Fruit fly (Drosophila melanogaster) whole organism, prepupa: ENCODE data around the gene CG33285.
A peak's percentile ranks its signal among the peaks of the same experiment; 100 is the strongest.

Source experiments
- Blimp-1 ChIP-seq: fragments of 200-800 bp; sonication (Bioruptor generic); optimal IDR thresholded peaks from 3 replicates; lab custom pipeline; 2017; ENCODE audit warnings: missing biosample characterization, missing genetic modification characterization, mild to moderate bottlenecking, moderate library complexity, missing genetic modification reagents
- CG10631 ChIP-seq: fragments of 200-800 bp; sonication (Bioruptor generic); optimal IDR thresholded peaks from 2 replicates; lab custom pipeline; 2016; ENCODE audit warnings: missing biosample characterization, missing genetic modification characterization
- CG10669 ChIP-seq: fragments of 200-800 bp; sonication (Bioruptor generic); optimal IDR thresholded peaks from 3 replicates; lab custom pipeline; 2018; ENCODE audit warnings: missing biosample characterization, mild to moderate bottlenecking, missing genetic modification characterization, moderate library complexity
- CG11294 ChIP-seq: fragments of 200-800 bp; sonication (Bioruptor generic); IDR thresholded peaks from 2 replicates; pipeline ENCODE4 v1.3.6; 2022; ENCODE audit warnings: missing biosample characterization, missing genetic modification characterization
- CG11762 ChIP-seq: fragments of 200-800 bp; sonication (Bioruptor generic); optimal IDR thresholded peaks from 3 replicates; lab custom pipeline; 2016; ENCODE audit warnings: missing biosample characterization, missing genetic modification characterization; ENCODE audit not compliant: insufficient read depth
- CG15336 ChIP-seq: fragments of 200-800 bp; sonication (Bioruptor generic); IDR thresholded peaks from 2 replicates; pipeline ENCODE4 v1.3.6; 2022; ENCODE audit warnings: missing biosample characterization, missing genetic modification characterization
- CG16779 ChIP-seq: fragments of 200-800 bp; sonication (Bioruptor generic); optimal IDR thresholded peaks from 3 replicates; lab custom pipeline; 2017; ENCODE audit warnings: missing biosample characterization, mild to moderate bottlenecking, missing genetic modification characterization
- CG3032 ChIP-seq: fragments of 200-800 bp; optimal IDR thresholded peaks from 2 replicates; lab custom pipeline; 2019; ENCODE audit warnings: missing biosample characterization, mild to moderate bottlenecking, missing genetic modification characterization, moderate library complexity
- CG32006 ChIP-seq: fragments of 200-800 bp; sonication (Bioruptor generic); optimal IDR thresholded peaks from 3 replicates; lab custom pipeline; 2017; ENCODE audit warnings: missing biosample characterization, mild to moderate bottlenecking, missing genetic modification characterization
- CG34406 ChIP-seq: fragments of 200-800 bp; sonication (Bioruptor generic); optimal IDR thresholded peaks from 3 replicates; lab custom pipeline; 2016; ENCODE audit warnings: missing biosample characterization, missing genetic modification characterization
- CG4318 ChIP-seq: fragments of 200-800 bp; sonication (Bioruptor generic); optimal IDR thresholded peaks from 3 replicates; lab custom pipeline; 2017; ENCODE audit warnings: missing biosample characterization, mild to moderate bottlenecking, missing genetic modification characterization
- CG6163 ChIP-seq: fragments of 200-800 bp; sonication (Bioruptor generic); IDR thresholded peaks from 3 replicates; pipeline ENCODE4 v1.3.6; 2022; ENCODE audit warnings: missing biosample characterization, missing genetic modification characterization
- CG6276 ChIP-seq: fragments of 200-800 bp; sonication (Bioruptor generic); optimal IDR thresholded peaks from 2 replicates; lab custom pipeline; 2017; ENCODE audit warnings: missing biosample characterization, mild to moderate bottlenecking, missing genetic modification characterization
- CG6792 ChIP-seq: fragments of 200-800 bp; sonication (Bioruptor generic); optimal IDR thresholded peaks from 3 replicates; lab custom pipeline; 2016; ENCODE audit warnings: missing biosample characterization, missing genetic modification characterization
- CG6808 ChIP-seq: fragments of 200-800 bp; sonication (Bioruptor generic); optimal IDR thresholded peaks from 3 replicates; lab custom pipeline; 2017; ENCODE audit warnings: missing biosample characterization, missing genetic modification characterization, mild to moderate bottlenecking, moderate library complexity, missing genetic modification reagents
- CG6854 ChIP-seq: fragments of 200-800 bp; sonication (Bioruptor generic); optimal IDR thresholded peaks from 2 replicates; lab custom pipeline; 2017; ENCODE audit warnings: missing biosample characterization, mild to moderate bottlenecking, missing genetic modification characterization
- CG7368 ChIP-seq: fragments of 200-800 bp; sonication (Bioruptor generic); optimal IDR thresholded peaks from 3 replicates; lab custom pipeline; 2016; ENCODE audit warnings: missing biosample characterization, missing genetic modification characterization
- CG8119 ChIP-seq: fragments of 200-800 bp; sonication (Bioruptor generic); IDR thresholded peaks from 3 replicates; pipeline ENCODE4 v1.3.6; 2022; ENCODE audit warnings: missing biosample characterization, missing genetic modification characterization
- CG8632 ChIP-seq: fragments of 200-800 bp; sonication (Bioruptor generic); optimal IDR thresholded peaks from 3 replicates; lab custom pipeline; 2016; ENCODE audit warnings: missing biosample characterization, missing genetic modification characterization
- CG9139 ChIP-seq: fragments of 200-800 bp; sonication (Bioruptor generic); optimal IDR thresholded peaks from 3 replicates; lab custom pipeline; 2017; ENCODE audit warnings: missing biosample characterization, mild to moderate bottlenecking, missing genetic modification characterization
- Eip75B ChIP-seq: fragments of 200-800 bp; sonication (Bioruptor generic); optimal IDR thresholded peaks from 3 replicates; lab custom pipeline; 2016; ENCODE audit warnings: missing biosample characterization, missing genetic modification characterization
- Eip93F ChIP-seq: fragments of 200-800 bp; sonication (Bioruptor generic); optimal IDR thresholded peaks from 2 replicates; lab custom pipeline; 2016; ENCODE audit warnings: missing biosample characterization, mild to moderate bottlenecking, missing genetic modification characterization
- Ets21C ChIP-seq: fragments of 200-800 bp; sonication (Bioruptor generic); optimal IDR thresholded peaks from 3 replicates; lab custom pipeline; 2016; ENCODE audit warnings: missing biosample characterization, missing genetic modification characterization
- Ets96B ChIP-seq: fragments of 200-800 bp; optimal IDR thresholded peaks from 2 replicates; lab custom pipeline; 2019; ENCODE audit warnings: missing biosample characterization, mild to moderate bottlenecking, missing genetic modification characterization, moderate library complexity
- Gug ChIP-seq: fragments of 200-800 bp; sonication (Bioruptor generic); IDR thresholded peaks from 2 replicates; pipeline ENCODE4 v1.3.6; 2022; ENCODE audit warnings: missing biosample characterization, missing genetic modification characterization
- Hr4 ChIP-seq: fragments of 200-800 bp; sonication (Bioruptor generic); optimal IDR thresholded peaks from 3 replicates; lab custom pipeline; 2016; ENCODE audit warnings: missing biosample characterization, missing genetic modification characterization
- Lpt ChIP-seq: fragments of 200-800 bp; sonication (Bioruptor generic); optimal IDR thresholded peaks from 3 replicates; lab custom pipeline; 2016; ENCODE audit warnings: missing biosample characterization, missing genetic modification characterization
- Met ChIP-seq: fragments of 200-800 bp; sonication (Bioruptor generic); optimal IDR thresholded peaks from 3 replicates; lab custom pipeline; 2016; ENCODE audit warnings: missing biosample characterization, missing genetic modification characterization
- Smox ChIP-seq: fragments of 200-800 bp; sonication (Bioruptor generic); optimal IDR thresholded peaks from 3 replicates; lab custom pipeline; 2016; ENCODE audit warnings: missing biosample characterization, missing genetic modification characterization
- Sox102F ChIP-seq: fragments of 200-800 bp; sonication (Bioruptor generic); optimal IDR thresholded peaks from 2 replicates; lab custom pipeline; 2016; ENCODE audit warnings: missing biosample characterization, mild to moderate bottlenecking, missing genetic modification characterization
- Sox14 ChIP-seq: fragments of 200-800 bp; sonication (Bioruptor generic); optimal IDR thresholded peaks from 3 replicates; lab custom pipeline; 2016; ENCODE audit warnings: missing biosample characterization, missing genetic modification characterization
- Sox15 ChIP-seq: fragments of 200-800 bp; sonication (Bioruptor generic); optimal IDR thresholded peaks from 3 replicates; lab custom pipeline; 2016; ENCODE audit warnings: missing biosample characterization, missing genetic modification characterization
- acj6 ChIP-seq: fragments of 200-800 bp; sonication (Bioruptor generic); optimal IDR thresholded peaks from 3 replicates; lab custom pipeline; 2016; ENCODE audit warnings: missing biosample characterization, missing genetic modification characterization
- dac ChIP-seq: fragments of 200-800 bp; sonication (Bioruptor generic); optimal IDR thresholded peaks from 2 replicates; lab custom pipeline; 2017; ENCODE audit warnings: missing biosample characterization, mild to moderate bottlenecking, missing genetic modification characterization
- eg ChIP-seq: fragments of 200-800 bp; sonication (Bioruptor generic); IDR thresholded peaks from 3 replicates; pipeline ENCODE4 v1.3.6; 2022; ENCODE audit warnings: missing biosample characterization, missing genetic modification characterization
- esn ChIP-seq: fragments of 200-800 bp; sonication (Bioruptor generic); optimal IDR thresholded peaks from 2 replicates; lab custom pipeline; 2016; ENCODE audit warnings: missing biosample characterization, mild to moderate bottlenecking, missing genetic modification characterization, moderate library complexity
- fd85E ChIP-seq: fragments of 200-800 bp; sonication (Bioruptor generic); optimal IDR thresholded peaks from 3 replicates; lab custom pipeline; 2016; ENCODE audit warnings: missing biosample characterization, missing genetic modification characterization
- net ChIP-seq: fragments of 200-800 bp; sonication (Bioruptor generic); optimal IDR thresholded peaks from 3 replicates; lab custom pipeline; 2016; ENCODE audit warnings: missing biosample characterization, missing genetic modification characterization
- pdm3 ChIP-seq: fragments of 200-800 bp; sonication (Bioruptor generic); optimal IDR thresholded peaks from 3 replicates; lab custom pipeline; 2016; ENCODE audit warnings: missing biosample characterization, missing genetic modification characterization
- salr ChIP-seq, 2 experiments: fragments of 200-800 bp; sonication (Bioruptor generic); optimal IDR thresholded peaks; 3 replicates each; lab custom pipeline; 2016 to 2018; ENCODE audit warnings: missing biosample characterization in 2 of 2, missing genetic modification characterization in 2 of 2, mild to moderate bottlenecking in 1 of 2
- spab ChIP-seq: fragments of 200-800 bp; sonication (Bioruptor generic); optimal IDR thresholded peaks from 2 replicates; lab custom pipeline; 2017; ENCODE audit warnings: missing biosample characterization, mild to moderate bottlenecking, missing genetic modification characterization, missing genetic modification reagents
- ss ChIP-seq, 2 experiments: fragments of 200-800 bp; sonication (Bioruptor generic); optimal IDR thresholded peaks; 2 replicates in 1 of 2; 3 replicates in 1 of 2; lab custom pipeline; 2017 to 2018; ENCODE audit warnings: mild to moderate bottlenecking in 2 of 2, missing biosample characterization in 2 of 2, missing genetic modification characterization in 2 of 2, moderate library complexity in 1 of 2
- vri ChIP-seq: fragments of 200-800 bp; sonication (Bioruptor generic); optimal IDR thresholded peaks from 3 replicates; lab custom pipeline; 2016; ENCODE audit warnings: missing biosample characterization, mild to moderate bottlenecking, missing genetic modification characterization

CG33285 gene

dm6 chr3L:21122522-21122923, 33.7 kb upstream of the CG33285 start (continued):
- TF ChIP-seq CG10631 (GFP tag; lab: Kevin White, UChicago): peak; percentile 52
- no peak for TF ChIP-seq Sox14 (GFP tag; lab: Kevin White, UChicago)
- no peak for TF ChIP-seq CG6163
- TF ChIP-seq Smox (GFP tag; lab: Kevin White, UChicago): no peak
- peak in 1 of 2 experiments; percentile 51 for TF ChIP-seq salr (GFP tag; optimal IDR thresholded peaks at IDR 0.05; lab: Kevin White, UChicago)
- TF ChIP-seq CG6854: no peak
- no peak for TF ChIP-seq Met (GFP tag; lab: Kevin White, UChicago)
- TF ChIP-seq CG8119 (GFP tag; lab: Robert Waterston, UW): peak; percentile 55; the same call in 2 of the 3 replicates
- TF ChIP-seq Gug (GFP tag; lab: Robert Waterston, UW): no peak
- peak; percentile 48 for TF ChIP-seq CG16779 (tag; lab: Kevin White, UChicago)
- no peak for TF ChIP-seq Blimp-1
- TF ChIP-seq CG11294 (GFP tag; lab: Robert Waterston, UW): no peak

dm6 chr3L:21121353-21121752, 32.6 kb upstream of the CG33285 start, which contains the start of gene CG43938:
CG43938 (plus strand) TSS chr3L:21121653.
- TF ChIP-seq ss (GFP tag; optimal IDR thresholded peaks at IDR 0.05; lab: Kevin White, UChicago) (no peak), Lpt (GFP tag; lab: Kevin White, UChicago) (no peak), CG32006 (GFP tag; lab: Kevin White, UChicago) (no peak), Gug (GFP tag; lab: Robert Waterston, UW) (no peak), pdm3 (no peak), CG11762 (no peak), CG4318 (no peak), CG7368 (GFP tag; lab: Kevin White, UChicago) (no peak), CG6792 (GFP tag; lab: Kevin White, UChicago) (no peak), CG6808 (GFP tag; lab: Kevin White, UChicago) (no peak), vri (GFP tag; lab: Kevin White, UChicago) (no peak), Eip93F (GFP tag; lab: Kevin White, UChicago) (no peak), Ets96B (tag; lab: Kevin White, UChicago) (no peak), dac (GFP tag; lab: Kevin White, UChicago) (no peak), CG10631 (GFP tag; lab: Kevin White, UChicago) (no peak), CG16779 (tag; lab: Kevin White, UChicago) (no peak), Blimp-1 (no peak)

- TF ChIP-seq Ets96B (tag; lab: Kevin White, UChicago) (no peak), CG32006 (GFP tag; lab: Kevin White, UChicago) (peak; percentile 36), CG11294 (GFP tag; lab: Robert Waterston, UW) (no peak), eg (GFP tag; lab: Robert Waterston, UW) (0 out of 3 replicates have a peak, but pooled peaks have one; percentile 25), CG34406 (GFP tag; lab: Kevin White, UChicago) (no peak), CG7368 (GFP tag; lab: Kevin White, UChicago) (no peak), Hr4 (GFP tag; lab: Kevin White, UChicago) (peak; percentile 26), Sox14 (GFP tag; lab: Kevin White, UChicago) (no peak), CG8632 (no peak), Eip75B (GFP tag; lab: Kevin White, UChicago) (no peak), CG15336 (GFP tag; lab: Robert Waterston, UW) (peak; percentile 54; the same call in 1 of the 2 replicates), CG8119 (GFP tag; lab: Robert Waterston, UW) (peak; percentile 42; the same call in 1 of the 3 replicates), CG9139 (GFP tag; lab: Kevin White, UChicago) (no peak), Ets21C (GFP tag; lab: Kevin White, UChicago) (no peak), CG6808 (GFP tag; lab: Kevin White, UChicago) (no peak), esn (no peak), acj6 (GFP tag; lab: Kevin White, UChicago) (no peak), Lpt (GFP tag; lab: Kevin White, UChicago) (no peak), Sox15 (GFP tag; lab: Kevin White, UChicago) (no peak), spab (GFP tag; lab: Kevin White, UChicago) (no peak), pdm3 (no peak), fd85E (no peak), dac (GFP tag; lab: Kevin White, UChicago) (peak; percentile 44), Sox102F (GFP tag; lab: Kevin White, UChicago) (no peak), CG6276 (peak; percentile 45), net (GFP tag; lab: Kevin White, UChicago) (no peak), CG3032 (tag; lab: Kevin White, UChicago) (no peak), Blimp-1 (no peak), CG6163 (no peak), CG10669 (no peak), ss (GFP tag; optimal IDR thresholded peaks at IDR 0.05; lab: Kevin White, UChicago) (no peak)
These were observed 29.8 kb upstream of the CG33285 start for dm6 chr3L:21118602-21119001.
